Worm (Caenorhabditis elegans) whole organism, L3 larva: Measurements from ENCODE around the gene T16G12.12.

Experiments used
- ZK546.5 ChIP-seq: sonication (generic microtip); optimal IDR thresholded peaks from 2 replicates; lab custom pipeline; 2017; ENCODE audit warnings: missing biosample characterization, missing genetic modification characterization
- aly-2 ChIP-seq: fragments of 150-350 bp; optimal IDR thresholded peaks from 2 replicates; lab custom pipeline; 2014; ENCODE audit warnings: missing biosample characterization, missing genetic modification characterization
- ama-1 ChIP-seq: fragments of 150-350 bp; optimal IDR thresholded peaks from 2 replicates; lab custom pipeline; 2018
- ceh-16 ChIP-seq: sonication (generic microtip); optimal IDR thresholded peaks from 2 replicates; lab custom pipeline; 2017; ENCODE audit warnings: missing biosample characterization, missing genetic modification characterization
- ceh-28 ChIP-seq: fragments of 150-350 bp; optimal IDR thresholded peaks from 2 replicates; lab custom pipeline; 2014; ENCODE audit warnings: missing biosample characterization, missing genetic modification reagents, missing genetic modification characterization
- ceh-9 ChIP-seq: sonication (generic microtip); optimal IDR thresholded peaks from 2 replicates; lab custom pipeline; 2018; ENCODE audit warnings: missing biosample characterization, missing genetic modification characterization
- daf-12 ChIP-seq: fragments of 150-350 bp; optimal IDR thresholded peaks from 2 replicates; lab custom pipeline; 2014; ENCODE audit warnings: missing biosample characterization, missing genetic modification reagents, missing genetic modification characterization
- egl-27 ChIP-seq: sonication (generic microtip); optimal IDR thresholded peaks from 4 replicates; lab custom pipeline; 2017; ENCODE audit warnings: missing biosample characterization, missing genetic modification reagents, missing genetic modification characterization
- egl-5 ChIP-seq: fragments of 150-350 bp; optimal IDR thresholded peaks from 2 replicates; lab custom pipeline; 2017; ENCODE audit warnings: missing biosample characterization, missing genetic modification reagents, missing genetic modification characterization, inconsistent platforms
- elt-1 ChIP-seq: fragments of 150-350 bp; optimal IDR thresholded peaks from 2 replicates; lab custom pipeline; 2014; ENCODE audit warnings: missing biosample characterization, missing genetic modification characterization
- elt-2 ChIP-seq: sonication (generic microtip); optimal IDR thresholded peaks from 2 replicates; lab custom pipeline; 2016; ENCODE audit warnings: missing genetic modification reagents, mild to moderate bottlenecking, missing genetic modification characterization, missing compliant biosample characterization
- elt-3 ChIP-seq, 3 experiments: fragments of 150-350 bp in 1 of 3; sonication (generic microtip) in 2 of 3; optimal IDR thresholded peaks; 2 replicates in 2 of 3; 4 replicates in 1 of 3; lab custom pipeline; 2014 to 2017; ENCODE audit warnings: missing biosample characterization in 3 of 3, missing genetic modification characterization in 3 of 3
- eor-1 ChIP-seq, 2 experiments: fragments of 150-350 bp; optimal IDR thresholded peaks; 2 replicates each; lab custom pipeline; 2014 to 2018; ENCODE audit warnings: missing biosample characterization in 2 of 2, missing genetic modification characterization in 2 of 2
- fkh-10 ChIP-seq: sonication (generic microtip); optimal IDR thresholded peaks from 2 replicates; lab custom pipeline; 2017; ENCODE audit warnings: missing biosample characterization, missing genetic modification reagents, missing genetic modification characterization
- fos-1 ChIP-seq: fragments of 150-350 bp; optimal IDR thresholded peaks from 2 replicates; lab custom pipeline; 2014; ENCODE audit warnings: missing biosample characterization, missing genetic modification characterization
- hmg-11 ChIP-seq: sonication (generic microtip); optimal IDR thresholded peaks from 2 replicates; lab custom pipeline; 2016; ENCODE audit warnings: missing genetic modification characterization, missing compliant biosample characterization
- jun-1 ChIP-seq: fragments of 150-350 bp; optimal IDR thresholded peaks from 2 replicates; lab custom pipeline; 2014; ENCODE audit warnings: missing biosample characterization, missing genetic modification reagents, missing genetic modification characterization
- lin-15B ChIP-seq: fragments of 150-350 bp; optimal IDR thresholded peaks from 2 replicates; lab custom pipeline; 2014; ENCODE audit warnings: missing biosample characterization, missing genetic modification characterization
- lsy-12 ChIP-seq: sonication (generic microtip); optimal IDR thresholded peaks from 2 replicates; lab custom pipeline; 2016; ENCODE audit warnings: mild to moderate bottlenecking, missing genetic modification characterization, missing compliant biosample characterization
- mdl-1 ChIP-seq: fragments of 150-350 bp; optimal IDR thresholded peaks from 2 replicates; lab custom pipeline; 2014; ENCODE audit warnings: missing biosample characterization, missing genetic modification characterization
- mml-1 ChIP-seq: fragments of 150-350 bp; sonication (generic microtip); optimal IDR thresholded peaks from 3 replicates; lab custom pipeline; 2014; ENCODE audit warnings: missing biosample characterization, missing genetic modification characterization
- nfya-1 ChIP-seq: sonication (generic microtip); optimal IDR thresholded peaks from 2 replicates; lab custom pipeline; 2017; ENCODE audit warnings: missing genetic modification characterization, mild to moderate bottlenecking, missing compliant biosample characterization, antibody characterized with exemption, moderate library complexity; ENCODE audit not compliant: insufficient read depth
- nhr-11 ChIP-seq: fragments of 150-350 bp; optimal IDR thresholded peaks from 2 replicates; lab custom pipeline; 2014; ENCODE audit warnings: missing biosample characterization, missing genetic modification characterization
- nhr-12 ChIP-seq: fragments of 150-350 bp; optimal IDR thresholded peaks from 2 replicates; lab custom pipeline; 2014; ENCODE audit warnings: missing biosample characterization, missing genetic modification characterization
- nhr-23 ChIP-seq: fragments of 150-350 bp; optimal IDR thresholded peaks from 2 replicates; lab custom pipeline; 2014; ENCODE audit warnings: missing biosample characterization, missing genetic modification reagents, missing genetic modification characterization
- nhr-25 ChIP-seq: sonication (generic microtip); optimal IDR thresholded peaks from 2 replicates; lab custom pipeline; 2017; ENCODE audit warnings: missing biosample characterization, missing genetic modification characterization
- nhr-43 ChIP-seq: sonication (generic microtip); optimal IDR thresholded peaks from 2 replicates; lab custom pipeline; 2016; ENCODE audit warnings: mild to moderate bottlenecking, missing genetic modification characterization, missing compliant biosample characterization; ENCODE audit not compliant: poor library complexity, severe bottlenecking
- nhr-67 ChIP-seq: fragments of 150-350 bp; optimal IDR thresholded peaks from 2 replicates; lab custom pipeline; 2014; ENCODE audit warnings: missing biosample characterization, missing genetic modification characterization
- nhr-76 ChIP-seq: fragments of 150-350 bp; sonication (generic microtip); optimal IDR thresholded peaks from 5 replicates; lab custom pipeline; 2014; ENCODE audit warnings: missing biosample characterization, missing genetic modification characterization
- nhr-77 ChIP-seq: fragments of 150-350 bp; optimal IDR thresholded peaks from 2 replicates; lab custom pipeline; 2014; ENCODE audit warnings: missing biosample characterization, missing genetic modification characterization
- pha-4 ChIP-seq: fragments of 150-350 bp; optimal IDR thresholded peaks from 2 replicates; lab custom pipeline; 2014; ENCODE audit warnings: missing biosample characterization, missing genetic modification reagents, missing genetic modification characterization
- pqm-1 ChIP-seq: fragments of 150-350 bp; optimal IDR thresholded peaks from 2 replicates; lab custom pipeline; 2017; ENCODE audit warnings: missing biosample characterization, missing genetic modification characterization, inconsistent platforms
- sea-2 ChIP-seq: fragments of 150-350 bp; sonication (generic microtip); optimal IDR thresholded peaks from 4 replicates; lab custom pipeline; 2014; ENCODE audit warnings: missing biosample characterization, missing genetic modification reagents, missing genetic modification characterization
- skn-1 ChIP-seq: fragments of 150-350 bp; optimal IDR thresholded peaks from 2 replicates; lab custom pipeline; 2014; ENCODE audit warnings: missing biosample characterization, missing genetic modification characterization
- snpc-4 ChIP-seq: fragments of 150-350 bp; optimal IDR thresholded peaks from 2 replicates; lab custom pipeline; 2014; ENCODE audit warnings: missing biosample characterization, missing genetic modification characterization
- tbx-2 ChIP-seq: sonication (generic microtip); optimal IDR thresholded peaks from 2 replicates; lab custom pipeline; 2016; ENCODE audit warnings: mild to moderate bottlenecking, missing genetic modification characterization, missing compliant biosample characterization
- unc-39 ChIP-seq: sonication (generic microtip); optimal IDR thresholded peaks from 4 replicates; lab custom pipeline; 2017; ENCODE audit warnings: missing biosample characterization, missing genetic modification characterization
- unc-62 ChIP-seq: fragments of 150-350 bp; sonication (generic microtip); optimal IDR thresholded peaks from 4 replicates; lab custom pipeline; 2014; ENCODE audit warnings: missing biosample characterization, missing genetic modification reagents, missing genetic modification characterization
- zag-1 ChIP-seq: fragments of 150-350 bp; optimal IDR thresholded peaks from 2 replicates; lab custom pipeline; 2014; ENCODE audit warnings: missing biosample characterization, missing genetic modification characterization
- ztf-11 ChIP-seq: fragments of 150-350 bp; optimal IDR thresholded peaks from 2 replicates; lab custom pipeline; 2014; ENCODE audit warnings: missing biosample characterization, missing genetic modification characterization
- ztf-4 ChIP-seq: fragments of 150-350 bp; optimal IDR thresholded peaks from 2 replicates; lab custom pipeline; 2014; ENCODE audit warnings: missing biosample characterization, missing genetic modification characterization

The T16G12.12 gene

DNA sequence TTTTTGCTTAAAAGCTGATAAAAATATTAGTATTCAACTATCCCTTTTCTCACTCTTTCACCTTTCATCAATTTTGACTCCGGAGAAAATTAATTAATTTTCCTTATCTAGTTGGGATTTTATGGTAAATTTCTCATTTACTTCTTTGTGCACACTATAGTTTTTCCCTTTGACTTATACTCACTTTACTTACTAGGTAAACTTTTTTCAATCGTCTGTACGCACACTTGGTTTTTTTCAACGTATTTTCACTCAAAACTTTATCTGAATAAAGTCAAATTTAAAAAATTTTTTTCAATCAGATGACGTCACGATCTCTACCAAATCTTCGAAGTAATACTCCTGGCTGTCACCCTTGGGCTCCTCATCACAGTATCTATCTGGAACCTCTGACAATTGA, 41.3 kb upstream of the T16G12.12 start, which contains the start of gene C05B5.16:
TSS of gene C05B5.16 (plus strand) at position 301 of the 400 bp plus-strand sequence.
- TF ChIP-seq hmg-11 (tag; lab: Kevin White, UChicago) (no peak), nhr-77 (tag; lab: Kevin White, UChicago) (no peak), eor-1 (tag; optimal IDR thresholded peaks at IDR 0.05; lab: Kevin White, UChicago) (no peak), nhr-25 (tag; lab: Kevin White, UChicago) (no peak), jun-1 (tag; lab: Kevin White, UChicago) (no peak), lsy-12 (tag; lab: Kevin White, UChicago) (no peak), ceh-28 (no peak), unc-62 (GFP tag; lab: Kevin White, UChicago) (no peak), daf-12 (no peak), ztf-4 (tag; lab: Kevin White, UChicago) (no peak), sea-2 (GFP tag; lab: Kevin White, UChicago) (no peak), egl-5 (tag; lab: Kevin White, UChicago) (no peak), nfya-1 (tag; lab: Kevin White, UChicago) (no peak), snpc-4 (no peak), nhr-23 (tag; lab: Kevin White, UChicago) (no peak), ceh-16 (no peak), ceh-9 (tag; lab: Kevin White, UChicago) (no peak), mdl-1 (tag; lab: Kevin White, UChicago) (no peak)
- TF ChIP-seq, all 47 proteins: peak for 0

- TF ChIP-seq pqm-1 (tag; lab: Kevin White, UChicago) (no peak), lin-15B (tag; lab: Kevin White, UChicago) (peak; percentile 28), pha-4 (tag; lab: Kevin White, UChicago) (peak; percentile 5), skn-1 (tag; lab: Kevin White, UChicago) (peak; percentile 21), ZK546.5 (no peak), fkh-10 (GFP tag; lab: Kevin White, UChicago) (peak; percentile 86), elt-3 (tag; optimal IDR thresholded peaks at IDR 0.05; lab: Kevin White, UChicago) (no peak), ama-1 (no peak), nhr-67 (tag; lab: Kevin White, UChicago) (no peak), zag-1 (tag; lab: Kevin White, UChicago) (no peak), nfya-1 (tag; lab: Kevin White, UChicago) (peak; percentile 77), unc-39 (no peak), ceh-16 (no peak), nhr-76 (tag; lab: Kevin White, UChicago) (no peak), snpc-4 (peak; percentile 25), nhr-25 (tag; lab: Kevin White, UChicago) (no peak), hmg-11 (tag; lab: Kevin White, UChicago) (peak; percentile 79)
Measured at ce11 chrIII:10016413-10017051, 36.9 kb upstream of the T16G12.12 start, which contains the start of gene rgs-1. Gene rgs-1, minus strand, starts transcription at chrIII:10016558.

DNA sequence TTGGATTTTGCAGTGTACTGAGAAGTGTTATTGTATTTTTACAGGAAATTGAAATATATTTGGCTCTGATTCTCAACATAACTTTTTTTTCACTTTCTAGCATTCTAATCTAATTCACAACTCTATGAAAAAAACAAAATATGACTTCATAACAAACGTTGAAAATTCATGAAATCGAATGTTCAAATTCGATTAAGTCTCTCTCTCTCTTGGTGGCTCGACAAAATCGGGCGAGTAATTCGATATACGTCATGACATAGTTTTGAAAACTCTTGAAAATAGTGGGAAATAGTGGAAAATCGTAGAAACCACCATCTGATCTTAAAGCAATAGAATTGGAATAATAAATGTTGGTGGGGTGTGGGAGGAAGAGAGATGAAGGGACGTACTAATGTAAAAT, 35.4 kb upstream of the T16G12.12 start:
- no peak for TF ChIP-seq jun-1 (tag; lab: Kevin White, UChicago)
- TF ChIP-seq ztf-4 (tag; lab: Kevin White, UChicago) = no peak
- no peak for TF ChIP-seq tbx-2 (tag; lab: Kevin White, UChicago)
- TF ChIP-seq ceh-9 (tag; lab: Kevin White, UChicago) = no peak
- TF ChIP-seq lsy-12 (tag; lab: Kevin White, UChicago) = no peak
- no peak for TF ChIP-seq ceh-16
- no peak for TF ChIP-seq lin-15B (tag; lab: Kevin White, UChicago)

- TF ChIP-seq fos-1 (tag; lab: Kevin White, UChicago) = no peak
Measured at ce11 chrIII:10023452-10023851, 30.0 kb upstream of the T16G12.12 start, which contains the start of gene ins-21. Gene ins-21, plus strand, starts transcription at chrIII:10023752.

- no peak for TF ChIP-seq ztf-4 (tag; lab: Kevin White, UChicago)
- TF ChIP-seq egl-27 (tag; lab: Kevin White, UChicago) = no peak
- no peak for TF ChIP-seq nhr-11
- no peak for TF ChIP-seq ceh-16
- TF ChIP-seq mml-1 (tag; lab: Kevin White, UChicago) = no peak
- TF ChIP-seq aly-2 (tag; lab: Kevin White, UChicago) = no peak
- no peak for TF ChIP-seq ama-1
- no peak for TF ChIP-seq nhr-12 (tag; lab: Kevin White, UChicago)
- TF ChIP-seq unc-39 = no peak
- TF ChIP-seq eor-1 (tag; optimal IDR thresholded peaks at IDR 0.05; lab: Kevin White, UChicago) = no peak
- TF ChIP-seq elt-1 = no peak
- no peak for TF ChIP-seq elt-2 (tag; lab: Kevin White, UChicago)
- no peak for TF ChIP-seq ztf-11 (tag; lab: Kevin White, UChicago)
- TF ChIP-seq snpc-4 = no peak
- no peak for TF ChIP-seq nhr-43 (tag; lab: Kevin White, UChicago)
- TF ChIP-seq fos-1 (tag; lab: Kevin White, UChicago) = no peak
- no peak for TF ChIP-seq nhr-25 (tag; lab: Kevin White, UChicago)
- TF ChIP-seq nhr-67 (tag; lab: Kevin White, UChicago) = no peak
- no peak for TF ChIP-seq nhr-77 (tag; lab: Kevin White, UChicago)
Measured at ce11 chrIII:10025989-10026388, 27.4 kb upstream of the T16G12.12 start, which contains the start of gene ins-22. Gene ins-22, plus strand, starts transcription at chrIII:10026289.
